Fruit fly (Drosophila melanogaster) Kc167 (cell line): Measurements from ENCODE around the gene CG13994.

Experiments used
- Myc ChIP-seq: fragments of >200 bp; optimal IDR thresholded peaks from 2 replicates; lab custom pipeline; 2017; ENCODE audit warnings: missing external identifiers
- Sin3A ChIP-seq: fragments of >200 bp; optimal IDR thresholded peaks from 2 replicates; lab custom pipeline; 2018; ENCODE audit warnings: missing external identifiers
- h ChIP-seq: fragments of >200 bp; optimal IDR thresholded peaks from 3 replicates; lab custom pipeline; 2018; ENCODE audit warnings: missing external identifiers
- ttk ChIP-seq: sonication (Bioruptor generic); optimal IDR thresholded peaks from 2 replicates; lab custom pipeline; 2017; ENCODE audit warnings: missing external identifiers

dm6 chr2L:6086771-6087170, 24.0 kb downstream of the CG13994 start:
- no peak for TF ChIP-seq h (lab: Kevin White, UChicago)
- no peak for TF ChIP-seq Sin3A (lab: Kevin White, UChicago)
- no peak for TF ChIP-seq ttk (lab: Kevin White, UChicago)
- no peak for TF ChIP-seq Myc (lab: Kevin White, UChicago)
